ENCODE assay signal across 6 fruit fly cellular contexts in the genomic region with DNA sequence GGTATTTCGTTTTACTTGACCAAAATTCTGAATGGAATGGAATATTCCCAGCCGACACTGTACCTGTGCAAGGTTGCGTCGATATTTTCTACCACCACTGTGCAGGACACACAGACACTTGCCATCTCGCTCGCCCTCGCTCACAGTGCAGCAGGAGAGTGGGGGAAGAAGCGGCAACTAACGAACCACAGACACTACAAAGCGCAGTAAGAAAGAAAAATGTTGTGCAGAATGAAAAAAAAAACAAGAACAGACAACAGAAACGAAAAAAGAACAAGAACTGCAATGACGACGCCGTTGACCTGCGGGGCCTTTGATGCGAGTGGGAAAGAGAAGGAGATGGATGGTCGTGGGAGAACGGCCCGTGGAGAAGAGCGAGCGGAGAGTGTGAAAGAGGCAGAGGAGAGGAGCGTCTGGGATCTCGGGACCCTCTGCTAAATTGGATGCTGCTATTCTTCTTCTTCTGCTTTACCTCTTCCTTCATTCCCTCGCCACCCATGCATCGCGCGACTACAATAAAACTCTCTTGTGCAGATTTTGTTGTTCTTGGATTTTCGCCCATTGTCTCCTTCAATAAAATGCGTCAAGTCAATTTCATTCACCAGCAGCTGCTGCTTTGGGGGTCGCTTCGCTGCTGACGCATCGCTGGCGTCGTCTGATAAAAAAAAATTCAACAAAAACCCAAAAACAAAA.
TF ChIP-seq lines count a peak whose summit lies in the region.

No protein-coding gene starts in this region.

- TF ChIP-seq CTCF in whole organism, embryonic (GFP tag; optimal IDR thresholded peaks at IDR 0.05; lab: Kevin White, UChicago), result no peak

TF ChIP-seq in whole organism, 6 proteins besides CTCF, POLR2A, EP300 and RAD21:
- TF ChIP-seq usp (GFP tag; optimal IDR thresholded peaks at IDR 0.05; lab: Kevin White, UChicago) (no peak), Dll (optimal IDR thresholded peaks at IDR 0.05; lab: Kevin White, UChicago) (peak; percentile 82), CG8478 (optimal IDR thresholded peaks at IDR 0.05; lab: Kevin White, UChicago) (no peak), psq (optimal IDR thresholded peaks at IDR 0.05; lab: Kevin White, UChicago) (no peak), pan (optimal IDR thresholded peaks at IDR 0.05; lab: Kevin White, UChicago) (no peak), EcR (GFP tag; optimal IDR thresholded peaks at IDR 0.05; lab: Kevin White, UChicago) (peak in 1 of 2 experiments; percentile 94)

TF ChIP-seq in whole organism, adult, 20 proteins besides CTCF, POLR2A, EP300 and RAD21:
- TF ChIP-seq toe (GFP tag; optimal IDR thresholded peaks at IDR 0.05; lab: Kevin White, UChicago) (no peak), CG7101 (tag; optimal IDR thresholded peaks at IDR 0.05; lab: Kevin White, UChicago) (no peak), bab1 (GFP tag; optimal IDR thresholded peaks at IDR 0.05; lab: Kevin White, UChicago) (no peak), CG7045 (GFP tag; optimal IDR thresholded peaks at IDR 0.05; lab: Kevin White, UChicago) (peak; percentile 24)
TF ChIP-seq in whole organism, adult: peak in this region for 1.

TF ChIP-seq in whole organism, embryonic, 481 proteins besides CTCF, POLR2A, EP300 and RAD21 (continues in another document):
- TF ChIP-seq ab (GFP tag; optimal IDR thresholded peaks at IDR 0.05; lab: Kevin White, UChicago) (no peak), CG16813 (GFP tag; IDR thresholded peaks at IDR 0.05; lab: Robert Waterston, UW; ENCODE audit: partially characterized antibody) (0 out of 3 replicates have a peak, but pooled peaks have one; percentile 16), CG1647 (GFP tag; optimal IDR thresholded peaks at IDR 0.05; lab: Kevin White, UChicago) (no peak), CG14710 (tag; optimal IDR thresholded peaks at IDR 0.05; lab: Kevin White, UChicago) (no peak), dimm (GFP tag; IDR thresholded peaks at IDR 0.05; lab: Robert Waterston, UW) (no peak), Xbp1 (GFP tag; optimal IDR thresholded peaks at IDR 0.05; lab: Kevin White, UChicago) (no peak), MBD-R2 (GFP tag; IDR thresholded peaks at IDR 0.05; lab: Robert Waterston, UW) (0 out of 2 replicates have a peak, but pooled peaks have one; percentile 18), cad (GFP tag; optimal IDR thresholded peaks at IDR 0.05; lab: Kevin White, UChicago) (no peak), gcm2 (GFP tag; optimal IDR thresholded peaks at IDR 0.05; lab: Kevin White, UChicago) (no peak), Lpt (GFP tag; optimal IDR thresholded peaks at IDR 0.05; lab: Kevin White, UChicago) (no peak), CG11247 (GFP tag; IDR thresholded peaks at IDR 0.05; lab: Robert Waterston, UW) (no peak), dati (GFP tag; IDR thresholded peaks at IDR 0.05; lab: Robert Waterston, UW) (no peak), CG1832 (GFP tag; optimal IDR thresholded peaks at IDR 0.05; lab: Kevin White, UChicago) (peak; percentile 68), jing (GFP tag; optimal IDR thresholded peaks at IDR 0.05; lab: Kevin White, UChicago) (no peak), CG14667 (GFP tag; IDR thresholded peaks at IDR 0.05; lab: Robert Waterston, UW) (no peak), CG15479 (GFP tag; optimal IDR thresholded peaks at IDR 0.05; lab: Kevin White, UChicago) (peak; percentile 89), shn (GFP tag; optimal IDR thresholded peaks at IDR 0.05; lab: Kevin White, UChicago) (no peak), CG32767 (GFP tag; IDR thresholded peaks at IDR 0.05; lab: Robert Waterston, UW) (no peak)

TF ChIP-seq in whole organism, prepupa, 60 proteins besides CTCF, POLR2A, EP300 and RAD21 (continues in another document):
- peak; percentile 75 for TF ChIP-seq achi (GFP tag; optimal IDR thresholded peaks at IDR 0.05; lab: Kevin White, UChicago)
- peak; percentile 76 for TF ChIP-seq dsx (GFP tag; optimal IDR thresholded peaks at IDR 0.05; lab: Kevin White, UChicago; ENCODE audit: poor library complexity, severe bottlenecking)
- TF ChIP-seq spab (GFP tag; optimal IDR thresholded peaks at IDR 0.05; lab: Kevin White, UChicago), result peak; percentile 89
- TF ChIP-seq Eip93F (GFP tag; optimal IDR thresholded peaks at IDR 0.05; lab: Kevin White, UChicago), result no peak
- peak; percentile 46 for TF ChIP-seq CG15336 (GFP tag; IDR thresholded peaks at IDR 0.05; lab: Robert Waterston, UW)
- no peak for TF ChIP-seq Gug (GFP tag; IDR thresholded peaks at IDR 0.05; lab: Robert Waterston, UW)
- peak; percentile 65 for TF ChIP-seq CG6276 (GFP tag; optimal IDR thresholded peaks at IDR 0.05; lab: Kevin White, UChicago)
- peak; percentile 87 for TF ChIP-seq Sox14 (GFP tag; optimal IDR thresholded peaks at IDR 0.05; lab: Kevin White, UChicago)
- peak; percentile 92 for TF ChIP-seq CG6854 (GFP tag; optimal IDR thresholded peaks at IDR 0.05; lab: Kevin White, UChicago)
- TF ChIP-seq Lpt (GFP tag; optimal IDR thresholded peaks at IDR 0.05; lab: Kevin White, UChicago), result peak; percentile 92
- TF ChIP-seq CG7368 (GFP tag; optimal IDR thresholded peaks at IDR 0.05; lab: Kevin White, UChicago), result peak; percentile 44
- peak; percentile 83 for TF ChIP-seq net (GFP tag; optimal IDR thresholded peaks at IDR 0.05; lab: Kevin White, UChicago)
- TF ChIP-seq CG4318 (GFP tag; optimal IDR thresholded peaks at IDR 0.05; lab: Kevin White, UChicago), result no peak
- TF ChIP-seq CG3032 (tag; optimal IDR thresholded peaks at IDR 0.05; lab: Kevin White, UChicago), result peak; percentile 63
- peak; percentile 55 for TF ChIP-seq topi (GFP tag; optimal IDR thresholded peaks at IDR 0.05; lab: Kevin White, UChicago)
- no peak for TF ChIP-seq CG11294 (GFP tag; IDR thresholded peaks at IDR 0.05; lab: Robert Waterston, UW)
- TF ChIP-seq CG9139 (GFP tag; optimal IDR thresholded peaks at IDR 0.05; lab: Kevin White, UChicago), result peak; percentile 96
- TF ChIP-seq CG8119 (GFP tag; IDR thresholded peaks at IDR 0.05; lab: Robert Waterston, UW), result peak; percentile 76
- peak; percentile 97 to 99 for TF ChIP-seq ss (GFP tag; optimal IDR thresholded peaks at IDR 0.05; lab: Kevin White, UChicago)

TF ChIP-seq in whole organism, pupa, 21 proteins besides CTCF, POLR2A, EP300 and RAD21 (continues in another document):
- TF ChIP-seq CG14655 (GFP tag; optimal IDR thresholded peaks at IDR 0.05; lab: Kevin White, UChicago) (peak; percentile 70), gl (tag; optimal IDR thresholded peaks at IDR 0.05; lab: Kevin White, UChicago) (peak; percentile 97), D1 (tag; optimal IDR thresholded peaks at IDR 0.05; lab: Kevin White, UChicago) (peak; percentile 65), rn (GFP tag; IDR thresholded peaks at IDR 0.05; lab: Robert Waterston, UW) (peak; percentile 64), CG8301 (tag; optimal IDR thresholded peaks at IDR 0.05; lab: Kevin White, UChicago) (peak; percentile 60), CG15710 (tag; optimal IDR thresholded peaks at IDR 0.05; lab: Kevin White, UChicago) (peak; percentile 94), Pif1B (GFP tag; optimal IDR thresholded peaks at IDR 0.05; lab: Kevin White, UChicago) (peak; percentile 84), CG4496 (GFP tag; IDR thresholded peaks at IDR 0.05; lab: Robert Waterston, UW) (peak; percentile 81; the same call in 2 of the 3 replicates), Pif1A (GFP tag; optimal IDR thresholded peaks at IDR 0.05; lab: Kevin White, UChicago) (peak; percentile 83), CG12605 (GFP tag; IDR thresholded peaks at IDR 0.05; lab: Robert Waterston, UW) (peak; percentile 88), CG32121 (GFP tag; IDR thresholded peaks at IDR 0.05; lab: Robert Waterston, UW) (peak; percentile 38; the same call in 1 of the 2 replicates), Snoo (tag; optimal IDR thresholded peaks at IDR 0.05; lab: Kevin White, UChicago) (peak; percentile 90), Ets98B (GFP tag; IDR thresholded peaks at IDR 0.05; lab: Robert Waterston, UW) (peak; percentile 51), CG13204 (GFP tag; optimal IDR thresholded peaks at IDR 0.05; lab: Kevin White, UChicago) (peak; percentile 99), CG17806 (tag; optimal IDR thresholded peaks at IDR 0.05; lab: Kevin White, UChicago) (peak; percentile 78), CG10348 (GFP tag; IDR thresholded peaks at IDR 0.05; lab: Robert Waterston, UW) (no peak), fd96Ca (GFP tag; IDR thresholded peaks at IDR 0.05; lab: Robert Waterston, UW) (peak; percentile 79), CG8159 (tag; optimal IDR thresholded peaks at IDR 0.05; lab: Kevin White, UChicago) (peak; percentile 84), EcR (GFP tag; optimal IDR thresholded peaks at IDR 0.05; lab: Kevin White, UChicago) (peak; percentile 99), CG9948 (tag; optimal IDR thresholded peaks at IDR 0.05; lab: Kevin White, UChicago) (peak; percentile 81)

TF ChIP-seq in whole organism, wandering third instar larva, 38 proteins besides CTCF, POLR2A, EP300 and RAD21 (continues in another document):
- TF ChIP-seq Dif (GFP tag; optimal IDR thresholded peaks at IDR 0.05; lab: Kevin White, UChicago; ENCODE audit: partially characterized antibody) (peak; percentile 55), pan (optimal IDR thresholded peaks at IDR 0.05; lab: Kevin White, UChicago) (no peak), dl (GFP tag; optimal IDR thresholded peaks at IDR 0.05; lab: Kevin White, UChicago; ENCODE audit: insufficient read depth in 1 of 2, partially characterized antibody in 2 of 2) (peak; percentile 33 to 47), lola (GFP tag; optimal IDR thresholded peaks at IDR 0.05; lab: Kevin White, UChicago) (no peak), Hr78 (GFP tag; optimal IDR thresholded peaks at IDR 0.05; lab: Kevin White, UChicago) (no peak), Mio (GFP tag; optimal IDR thresholded peaks at IDR 0.05; lab: Kevin White, UChicago) (no peak), jim (GFP tag; optimal IDR thresholded peaks at IDR 0.05; lab: Kevin White, UChicago) (peak; percentile 94), Hnf4 (GFP tag; optimal IDR thresholded peaks at IDR 0.05; lab: Kevin White, UChicago) (peak; percentile 29), dsf (GFP tag; optimal IDR thresholded peaks at IDR 0.05; lab: Kevin White, UChicago; ENCODE audit: borderline replicate concordance) (no peak), woc (GFP tag; optimal IDR thresholded peaks at IDR 0.05; lab: Kevin White, UChicago) (peak; percentile 35), dmrt93B (GFP tag; optimal IDR thresholded peaks at IDR 0.05; lab: Kevin White, UChicago) (no peak), Hr83 (GFP tag; optimal IDR thresholded peaks at IDR 0.05; lab: Kevin White, UChicago; ENCODE audit: poor library complexity, severe bottlenecking) (peak; percentile 14), sage (GFP tag; optimal IDR thresholded peaks at IDR 0.05; lab: Kevin White, UChicago) (peak; percentile 3), tai (GFP tag; optimal IDR thresholded peaks at IDR 0.05; lab: Kevin White, UChicago) (no peak), Myc (optimal IDR thresholded peaks at IDR 0.05; lab: Kevin White, UChicago) (no peak), br (GFP tag; optimal IDR thresholded peaks at IDR 0.05; lab: Kevin White, UChicago) (peak; percentile 56), rgr (GFP tag; optimal IDR thresholded peaks at IDR 0.05; lab: Kevin White, UChicago) (peak; percentile 29), fru (GFP tag; optimal IDR thresholded peaks at IDR 0.05; lab: Kevin White, UChicago) (peak; percentile 82), CrebA (GFP tag; optimal IDR thresholded peaks at IDR 0.05; lab: Kevin White, UChicago; ENCODE audit: borderline replicate concordance) (peak; percentile 84), usp (GFP tag; optimal IDR thresholded peaks at IDR 0.05; lab: Kevin White, UChicago) (no peak), Vsx2 (GFP tag; optimal IDR thresholded peaks at IDR 0.05; lab: Kevin White, UChicago; ENCODE audit: partially characterized antibody) (no peak)
